Worm (Caenorhabditis elegans): ENCODE data around the gene F22E5.2.

ce11 chrII:2702757-2703156 lies 37.6 kb downstream of the F22E5.2 start, which contains the start of gene sri-60:
- TF ChIP-seq mab-5 (tag; optimal IDR thresholded peaks at IDR 0.05) = no peak
- TF ChIP-seq M03D4.4 (tag; optimal IDR thresholded peaks at IDR 0.05) = no peak
- no peak for TF ChIP-seq snpc-4 (tag; optimal IDR thresholded peaks at IDR 0.05)
